Worm (Caenorhabditis elegans) whole organism, L2 larva: ENCODE data around the gene ddn-1.

Experiments used
- C34F6.9 ChIP-seq: fragments of 150-350 bp; optimal IDR thresholded peaks from 2 replicates; lab custom pipeline; 2014; ENCODE audit warnings: missing biosample characterization, missing genetic modification characterization
- ZK546.5 ChIP-seq: sonication (generic microtip); optimal IDR thresholded peaks from 2 replicates; lab custom pipeline; 2017; ENCODE audit warnings: missing biosample characterization, missing genetic modification characterization
- ama-1 ChIP-seq: fragments of 150-350 bp; optimal IDR thresholded peaks from 2 replicates; lab custom pipeline; 2018; ENCODE audit warnings: inconsistent platforms
- ceh-16 ChIP-seq: fragments of 150-350 bp; optimal IDR thresholded peaks from 2 replicates; lab custom pipeline; 2014; ENCODE audit warnings: missing biosample characterization, missing genetic modification characterization
- ceh-82 ChIP-seq: fragments of 150-350 bp; optimal IDR thresholded peaks from 2 replicates; lab custom pipeline; 2014; ENCODE audit warnings: missing biosample characterization, missing genetic modification characterization
- lsy-2 ChIP-seq, 2 experiments: fragments of 150-350 bp in 1 of 2; sonication (generic microtip) in 1 of 2; optimal IDR thresholded peaks; 2 replicates each; lab custom pipeline; 2014 to 2017; ENCODE audit warnings: missing biosample characterization in 2 of 2, missing genetic modification characterization in 2 of 2
- mab-5 ChIP-seq: fragments of 150-350 bp; optimal IDR thresholded peaks from 2 replicates; lab custom pipeline; 2014; ENCODE audit warnings: missing biosample characterization, missing genetic modification characterization
- nhr-11 ChIP-seq: fragments of 150-350 bp; optimal IDR thresholded peaks from 2 replicates; lab custom pipeline; 2014; ENCODE audit warnings: missing biosample characterization, missing genetic modification characterization
- nhr-12 ChIP-seq: fragments of 150-350 bp; optimal IDR thresholded peaks from 2 replicates; lab custom pipeline; 2014; ENCODE audit warnings: missing biosample characterization, missing genetic modification characterization
- nhr-237 ChIP-seq: fragments of 150-350 bp; optimal IDR thresholded peaks from 2 replicates; lab custom pipeline; 2014; ENCODE audit warnings: missing biosample characterization, missing genetic modification characterization
- unc-39 ChIP-seq: fragments of 150-350 bp; optimal IDR thresholded peaks from 2 replicates; lab custom pipeline; 2014; ENCODE audit warnings: missing biosample characterization, missing genetic modification characterization

ce11 chrV:8762861-8763260 lies 2.5 kb upstream of the ddn-1 start, which contains the start of gene B0507.8:
- no peak for TF ChIP-seq C34F6.9 (tag; lab: Kevin White, UChicago)
- no peak for TF ChIP-seq ceh-16 (tag; lab: Kevin White, UChicago)
- no peak for TF ChIP-seq mab-5 (tag; lab: Kevin White, UChicago)
- no peak for TF ChIP-seq lsy-2 (tag; optimal IDR thresholded peaks at IDR 0.05; lab: Kevin White, UChicago)
- no peak for TF ChIP-seq nhr-237 (tag; lab: Kevin White, UChicago)
- TF ChIP-seq ama-1 (lab: Kevin White, UChicago), result no peak
- TF ChIP-seq nhr-12, result no peak
- TF ChIP-seq ceh-82 (tag; lab: Kevin White, UChicago), result no peak
- TF ChIP-seq ZK546.5 (tag; lab: Kevin White, UChicago), result no peak
- no peak for TF ChIP-seq unc-39 (tag; lab: Kevin White, UChicago)
- TF ChIP-seq nhr-11 (tag; lab: Kevin White, UChicago), result no peak
